Worm (Caenorhabditis elegans) whole organism, late embryonic: ENCODE measurements around the gene nse-4.

ENCODE experiments used
- ceh-14 ChIP-seq: sonication (generic microtip); optimal IDR thresholded peaks from 2 replicates; lab custom pipeline; 2016; ENCODE audit warnings: missing genotype, missing genetic modification characterization, missing compliant biosample characterization
- ceh-48 ChIP-seq: sonication (generic microtip); optimal IDR thresholded peaks from 2 replicates; lab custom pipeline; 2016; ENCODE audit warnings: missing genetic modification characterization, inconsistent platforms, missing compliant biosample characterization
- elt-2 ChIP-seq: sonication (generic microtip); optimal IDR thresholded peaks from 2 replicates; lab custom pipeline; 2016; ENCODE audit warnings: missing genetic modification reagents, missing genetic modification characterization, missing compliant biosample characterization
- fkh-10 ChIP-seq: fragments of 150-350 bp; optimal IDR thresholded peaks from 2 replicates; lab custom pipeline; 2014; ENCODE audit warnings: missing biosample characterization, missing genetic modification reagents, missing genetic modification characterization
- hlh-30 ChIP-seq: sonication (generic microtip); optimal IDR thresholded peaks from 2 replicates; lab custom pipeline; 2017; ENCODE audit warnings: antibody characterized with exemption, missing genetic modification characterization, missing compliant biosample characterization; ENCODE audit not compliant: insufficient read depth
- pha-4 ChIP-seq: fragments of 150-350 bp; optimal IDR thresholded peaks from 2 replicates; lab custom pipeline; 2018; ENCODE audit warnings: missing biosample characterization, missing genetic modification reagents, missing genetic modification characterization
- ztf-16 ChIP-seq: sonication (generic microtip); optimal IDR thresholded peaks from 2 replicates; lab custom pipeline; 2017; ENCODE audit warnings: missing genetic modification characterization, missing compliant biosample characterization

DNA sequence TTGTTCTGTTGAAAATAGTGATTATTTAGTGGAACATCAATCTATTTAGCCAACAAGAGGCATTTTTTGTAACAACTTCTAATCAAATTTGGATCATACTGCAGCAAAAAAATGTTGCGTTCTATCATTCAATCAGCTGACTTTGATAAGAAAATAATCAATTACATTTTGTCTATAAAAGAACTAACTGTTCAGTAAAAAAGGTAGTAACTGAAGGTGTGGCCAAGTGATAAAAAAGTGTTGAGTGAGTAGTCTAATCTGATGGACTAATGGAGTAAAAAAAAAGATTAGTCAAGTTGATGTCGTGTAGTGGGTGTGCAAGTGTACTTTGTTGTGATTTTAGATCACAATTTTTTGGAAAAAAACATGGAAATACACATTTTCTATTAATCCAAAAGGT, 11.7 kb downstream of the nse-4 start:
- TF ChIP-seq pha-4 (tag; lab: Kevin White, UChicago) (no peak), elt-2 (tag; lab: Kevin White, UChicago) (no peak), ztf-16 (tag; lab: Kevin White, UChicago) (no peak), ceh-48 (no peak), fkh-10 (GFP tag; lab: Kevin White, UChicago) (no peak), hlh-30 (tag; lab: Kevin White, UChicago) (no peak), ceh-14 (tag; lab: Kevin White, UChicago) (no peak)
